Fruit fly (Drosophila melanogaster): ENCODE data around the gene Ca-alpha1T.

Gene Ca-alpha1T

DNA sequence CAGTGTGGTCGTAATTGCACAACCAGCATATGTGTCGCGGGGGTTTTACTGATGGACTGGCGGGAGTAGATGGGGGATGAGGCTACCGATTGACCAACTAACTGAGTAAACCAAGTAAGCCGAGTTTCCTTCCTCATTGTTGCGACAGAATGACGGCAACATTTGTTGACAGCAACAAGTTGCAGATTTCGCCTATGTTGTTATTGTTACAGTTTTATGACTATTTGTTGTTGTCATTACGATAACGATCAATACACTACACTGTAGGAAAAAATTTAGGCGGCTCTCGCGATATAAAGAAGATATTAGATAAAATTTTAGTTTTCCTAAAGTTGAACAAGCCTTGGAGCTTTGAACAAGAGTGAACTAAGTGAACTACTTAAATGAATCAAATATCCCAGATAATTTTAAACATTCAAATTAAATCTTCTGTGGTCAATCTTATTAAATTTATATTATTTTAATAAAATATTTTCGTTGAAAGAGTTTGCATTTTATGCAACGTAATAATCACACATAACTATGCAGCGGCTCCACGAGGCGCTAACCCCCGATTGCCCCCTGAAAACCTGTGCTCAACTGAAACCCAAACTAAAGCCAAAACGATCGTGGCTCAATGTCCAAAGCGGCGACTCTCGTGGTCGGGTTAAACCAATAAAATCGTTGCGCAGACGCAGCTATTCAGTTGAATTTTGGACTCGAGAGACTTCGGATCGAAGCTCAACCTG lies 124.8 kb downstream of the Ca-alpha1T start, which contains the start of gene CG5928 (continued):
- TF ChIP-seq CG3065 (GFP tag; optimal IDR thresholded peaks at IDR 0.05) (no peak), toy (GFP tag; IDR thresholded peaks at IDR 0.05) (no peak), CG16815 (GFP tag; optimal IDR thresholded peaks at IDR 0.05) (no peak), unc-4 (GFP tag; IDR thresholded peaks at IDR 0.05; ENCODE audit: partially characterized antibody) (no peak), Bdp1 (GFP tag; optimal IDR thresholded peaks at IDR 0.05) (no peak), CG17802 (tag; optimal IDR thresholded peaks at IDR 0.05) (no peak), h (optimal IDR thresholded peaks at IDR 0.05) (no peak), seq (GFP tag; IDR thresholded peaks at IDR 0.05) (no peak), HmgD (GFP tag; optimal IDR thresholded peaks at IDR 0.05) (no peak), Sox102F (GFP tag; optimal IDR thresholded peaks at IDR 0.05) (peak; percentile 48), CG15601 (tag; optimal IDR thresholded peaks at IDR 0.05) (no peak), sob (GFP tag; IDR thresholded peaks at IDR 0.05) (peak; percentile 9; the same call in 1 of the 2 replicates), CG9797 (GFP tag; optimal IDR thresholded peaks at IDR 0.05) (no peak), CG4360 (GFP tag; IDR thresholded peaks at IDR 0.05) (0 out of 2 replicates have a peak, but pooled peaks have one; percentile 30), knrl (GFP tag; IDR thresholded peaks at IDR 0.05; ENCODE audit: partially characterized antibody) (no peak), CG12769 (tag; optimal IDR thresholded peaks at IDR 0.05) (no peak), gfzf (GFP tag; optimal IDR thresholded peaks at IDR 0.05) (no peak), tin (GFP tag; optimal IDR thresholded peaks at IDR 0.05) (peak; percentile 3), Hmr (GFP tag; optimal IDR thresholded peaks at IDR 0.05) (no peak), gt (GFP tag; IDR thresholded peaks at IDR 0.05) (no peak), lov (optimal IDR thresholded peaks at IDR 0.05) (no peak), lov (GFP tag; IDR thresholded peaks at IDR 0.05) (no peak), ERR (GFP tag; optimal IDR thresholded peaks at IDR 0.05) (no peak), Usf (GFP tag; optimal IDR thresholded peaks at IDR 0.05) (no peak), sd (tag; optimal IDR thresholded peaks at IDR 0.05) (no peak), shn (GFP tag; optimal IDR thresholded peaks at IDR 0.05) (no peak), CG17385 (GFP tag; optimal IDR thresholded peaks at IDR 0.05) (peak; percentile 23), Fer1 (GFP tag; optimal IDR thresholded peaks at IDR 0.05) (peak; percentile 48), cg (GFP tag; optimal IDR thresholded peaks at IDR 0.05) (no peak), Hr39 (optimal IDR thresholded peaks at IDR 0.05) (no peak), org-1 (GFP tag; optimal IDR thresholded peaks at IDR 0.05) (no peak), BEAF-32 (GFP tag; optimal IDR thresholded peaks at IDR 0.05) (no peak), CG6813 (GFP tag; optimal IDR thresholded peaks at IDR 0.05) (no peak), dmrt99B (tag; optimal IDR thresholded peaks at IDR 0.05) (peak; percentile 63), sim (GFP tag; IDR thresholded peaks at IDR 0.05) (no peak), CG6791 (GFP tag; IDR thresholded peaks at IDR 0.05; ENCODE audit: partially characterized antibody) (no peak), disco-r (GFP tag; optimal IDR thresholded peaks at IDR 0.05) (no peak), nau (GFP tag; optimal IDR thresholded peaks at IDR 0.05) (no peak), CG11247 (GFP tag; IDR thresholded peaks at IDR 0.05) (no peak), tap (tag; optimal IDR thresholded peaks at IDR 0.05) (peak; percentile 52), repo (GFP tag; optimal IDR thresholded peaks at IDR 0.05) (no peak), vnd (GFP tag; IDR thresholded peaks at IDR 0.05; ENCODE audit: partially characterized antibody) (no peak), CG7963 (GFP tag; IDR thresholded peaks at IDR 0.05; ENCODE audit: partially characterized antibody) (no peak), CG31224 (GFP tag; IDR thresholded peaks at IDR 0.05) (no peak), lmd (GFP tag; IDR thresholded peaks at IDR 0.05) (0 out of 2 replicates have a peak, but pooled peaks have one; percentile 25), CG9932 (GFP tag; IDR thresholded peaks at IDR 0.05) (no peak), CG3726 (GFP tag; IDR thresholded peaks at IDR 0.05) (no peak), CG12744 (GFP tag; optimal IDR thresholded peaks at IDR 0.05) (no peak), Camta (GFP tag; optimal IDR thresholded peaks at IDR 0.05) (no peak), CG4404 (GFP tag; IDR thresholded peaks at IDR 0.05) (no peak), Xrp1 (GFP tag; IDR thresholded peaks at IDR 0.05) (no peak)

Measured in whole organism, embryonic.